Fruit fly (Drosophila melanogaster): ENCODE data around the gene CG31253.

CG31253 gene

dm6 chr3R:27922673-27923175 lies 37.6 kb downstream of the CG31253 start, which contains the start of gene RpL4 (continued):
- peak; percentile 93 for TF ChIP-seq CG34376 (GFP tag; optimal IDR thresholded peaks at IDR 0.05)
- peak; percentile 93 for TF ChIP-seq CG10543 (GFP tag; optimal IDR thresholded peaks at IDR 0.05)
- TF ChIP-seq gfzf (GFP tag; optimal IDR thresholded peaks at IDR 0.05) = peak; percentile 4
- TF ChIP-seq Nf-YA (GFP tag; IDR thresholded peaks at IDR 0.05) = peak; percentile 44; the same call in 1 of the 2 replicates
- peak; percentile 31 for TF ChIP-seq TFAM (GFP tag; optimal IDR thresholded peaks at IDR 0.05)
- TF ChIP-seq Dll (GFP tag; IDR thresholded peaks at IDR 0.05; ENCODE audit: partially characterized antibody) = no peak
- TF ChIP-seq bsh (GFP tag; optimal IDR thresholded peaks at IDR 0.05) = peak; percentile 5 to 77
- peak; percentile 61 to 62 for TF ChIP-seq Pdp1 (GFP tag; optimal IDR thresholded peaks at IDR 0.05)
- TF ChIP-seq schlank (tag; optimal IDR thresholded peaks at IDR 0.05) = peak; percentile 88
- peak; percentile 51 for TF ChIP-seq twi (tag; optimal IDR thresholded peaks at IDR 0.05)
- TF ChIP-seq CG7786 (GFP tag; optimal IDR thresholded peaks at IDR 0.05) = peak; percentile 56
- peak; percentile 77 for TF ChIP-seq ranshi (GFP tag; IDR thresholded peaks at IDR 0.05)
- TF ChIP-seq nau (GFP tag; optimal IDR thresholded peaks at IDR 0.05) = peak; percentile 82
- TF ChIP-seq phol (tag; optimal IDR thresholded peaks at IDR 0.05) = peak; percentile 86
- no peak for TF ChIP-seq CG14965 (GFP tag; optimal IDR thresholded peaks at IDR 0.05; ENCODE audit: borderline replicate concordance)
- TF ChIP-seq CG33557 (GFP tag; optimal IDR thresholded peaks at IDR 0.05) = peak; percentile 86
- TF ChIP-seq CG2889 (GFP tag; IDR thresholded peaks at IDR 0.05) = no peak
- peak; percentile 75 for TF ChIP-seq CG10366 (GFP tag; IDR thresholded peaks at IDR 0.05)
- no peak; the same call in 1 of the 2 replicates for TF ChIP-seq CG10959 (GFP tag; IDR thresholded peaks at IDR 0.05)
- peak; percentile 67 for TF ChIP-seq nerfin-1 (tag; optimal IDR thresholded peaks at IDR 0.05)
- TF ChIP-seq MTF-1 (GFP tag; optimal IDR thresholded peaks at IDR 0.05; ENCODE audit: borderline replicate concordance) = peak; percentile 96
- peak; percentile 93 for TF ChIP-seq CG12659 (GFP tag; optimal IDR thresholded peaks at IDR 0.05)
- TF ChIP-seq eyg (GFP tag; optimal IDR thresholded peaks at IDR 0.05) = peak; percentile 73
- peak; percentile 28; the same call in 1 of the 2 replicates for TF ChIP-seq esg (GFP tag; conservative IDR thresholded peaks at IDR 0.05)
- no peak; the same call in 1 of the 2 replicates for TF ChIP-seq Xrp1 (GFP tag; IDR thresholded peaks at IDR 0.05)
- TF ChIP-seq nom (GFP tag; optimal IDR thresholded peaks at IDR 0.05) = peak; percentile 90
- peak; percentile 64 for TF ChIP-seq dmrt99B (tag; optimal IDR thresholded peaks at IDR 0.05)
- 0 out of 3 replicates have a peak, but pooled peaks have one; percentile 31 for TF ChIP-seq Opbp (GFP tag; IDR thresholded peaks at IDR 0.05; ENCODE audit: partially characterized antibody)
- TF ChIP-seq CG7839 (tag; optimal IDR thresholded peaks at IDR 0.05) = peak; percentile 81
- peak; percentile 90 for TF ChIP-seq gce (GFP tag; IDR thresholded peaks at IDR 0.05)
- TF ChIP-seq ewg (GFP tag; optimal IDR thresholded peaks at IDR 0.05) = peak; percentile 85
- TF ChIP-seq pita (GFP tag; optimal IDR thresholded peaks at IDR 0.05) = no peak
- peak; percentile 84 for TF ChIP-seq ac (GFP tag; optimal IDR thresholded peaks at IDR 0.05)
- TF ChIP-seq CG18476 (GFP tag; optimal IDR thresholded peaks at IDR 0.05) = no peak
- peak; percentile 76 for TF ChIP-seq lilli (GFP tag; optimal IDR thresholded peaks at IDR 0.05)
- TF ChIP-seq crol (GFP tag; IDR thresholded peaks at IDR 0.05) = peak; percentile 38; the same call in 1 of the 2 replicates
- peak; percentile 47 for TF ChIP-seq Sox102F (GFP tag; optimal IDR thresholded peaks at IDR 0.05)
- TF ChIP-seq kni (GFP tag; optimal IDR thresholded peaks at IDR 0.05) = peak; percentile 58
- no peak for TF ChIP-seq peb (GFP tag; IDR thresholded peaks at IDR 0.05)
- TF ChIP-seq CG9876 (GFP tag; optimal IDR thresholded peaks at IDR 0.05) = peak; percentile 71
- TF ChIP-seq Poxn (GFP tag; IDR thresholded peaks at IDR 0.05) = no peak
- peak; percentile 87 for TF ChIP-seq bigmax (GFP tag; optimal IDR thresholded peaks at IDR 0.05)
- TF ChIP-seq CG13624 (GFP tag; optimal IDR thresholded peaks at IDR 0.05) = peak; percentile 86
- peak; percentile 81 for TF ChIP-seq sob (GFP tag; IDR thresholded peaks at IDR 0.05)
- peak; percentile 64 for TF ChIP-seq CG18262 (tag; optimal IDR thresholded peaks at IDR 0.05)
- peak; percentile 33 for TF ChIP-seq run (tag; optimal IDR thresholded peaks at IDR 0.05)
- TF ChIP-seq Hr51 (GFP tag; optimal IDR thresholded peaks at IDR 0.05) = peak; percentile 76 to 79
- TF ChIP-seq lbe (GFP tag; optimal IDR thresholded peaks at IDR 0.05) = peak; percentile 51
